Worm (Caenorhabditis elegans) whole organism, midembryonic: Measurements from ENCODE around the gene B0361.9.

Experiments
- T22C8.4 ChIP-seq: fragments of 200-800 bp; sonication (Bioruptor generic); IDR thresholded peaks from 2 replicates; pipeline ENCODE4 v1.3.6; 2022; ENCODE audit warnings: missing genetic modification characterization, missing compliant biosample characterization
- cog-1 ChIP-seq: sonication (generic microtip); optimal IDR thresholded peaks from 2 replicates; lab custom pipeline; 2016; ENCODE audit warnings: missing genetic modification characterization, missing compliant biosample characterization
- flt-1 ChIP-seq: fragments of 200-800 bp; sonication (Bioruptor generic); IDR thresholded peaks from 2 replicates; pipeline ENCODE4 v1.3.6; 2022; ENCODE audit warnings: missing genetic modification characterization, missing compliant biosample characterization
- klf-2 ChIP-seq: fragments of 200-800 bp; sonication (Bioruptor generic); conservative IDR thresholded peaks from 2 replicates; pipeline ENCODE4 v1.3.6; 2022; ENCODE audit warnings: missing genetic modification reagents, missing genetic modification characterization, missing compliant biosample characterization
- med-1 ChIP-seq: sonication (generic microtip); optimal IDR thresholded peaks from 2 replicates; lab custom pipeline; 2017; ENCODE audit warnings: missing genetic modification characterization, mild to moderate bottlenecking, missing compliant biosample characterization, antibody characterized with exemption, missing genetic modification reagents; ENCODE audit not compliant: insufficient read depth
- ref-1 ChIP-seq: fragments of 200-800 bp; sonication (Bioruptor generic); conservative IDR thresholded peaks from 2 replicates; pipeline ENCODE4 v1.3.6; 2022; ENCODE audit warnings: missing genetic modification reagents, missing genetic modification characterization, missing compliant biosample characterization
- tab-1 ChIP-seq: fragments of 200-800 bp; sonication (Bioruptor generic); IDR thresholded peaks from 2 replicates; pipeline ENCODE4 v1.3.6; 2022; ENCODE audit warnings: missing genetic modification characterization, missing compliant biosample characterization
- ztf-23 ChIP-seq: fragments of 200-800 bp; sonication (Bioruptor generic); IDR thresholded peaks from 2 replicates; pipeline ENCODE4 v1.3.6; 2022; ENCODE audit warnings: missing genetic modification reagents, missing genetic modification characterization, missing compliant biosample characterization
- ztf-29 ChIP-seq: fragments of 200-800 bp; sonication (Bioruptor generic); IDR thresholded peaks from 2 replicates; pipeline ENCODE4 v1.3.6; 2022; ENCODE audit warnings: missing genetic modification reagents, missing genetic modification characterization, missing compliant biosample characterization

Gene B0361.9

ce11 chrIII:7299466-7299865, at the start of gene B0361.9, which contains the start of gene B0361.14:
TSS of gene B0361.9 (minus strand) at chrIII:7299631.
TSS of gene B0361.14 (minus strand) at chrIII:7299531.
- TF ChIP-seq T22C8.4 (no peak), tab-1 (GFP tag; lab: Robert Waterston, UW) (no peak), ztf-23 (no peak), flt-1 (GFP tag; lab: Robert Waterston, UW) (no peak), klf-2 (GFP tag; lab: Robert Waterston, UW) (no peak), cog-1 (tag; lab: Kevin White, UChicago) (no peak), ref-1 (GFP tag; lab: Robert Waterston, UW) (no peak), med-1 (GFP tag; lab: Kevin White, UChicago) (no peak), ztf-29 (GFP tag; lab: Robert Waterston, UW) (no peak)

- TF ChIP-seq flt-1 (GFP tag; lab: Robert Waterston, UW): no peak
- TF ChIP-seq ref-1 (GFP tag; lab: Robert Waterston, UW): no peak
- no peak for TF ChIP-seq ztf-23
- TF ChIP-seq T22C8.4: no peak
- TF ChIP-seq ztf-29 (GFP tag; lab: Robert Waterston, UW): no peak
- TF ChIP-seq tab-1 (GFP tag; lab: Robert Waterston, UW): no peak
- TF ChIP-seq med-1 (GFP tag; lab: Kevin White, UChicago): no peak
- no peak for TF ChIP-seq klf-2 (GFP tag; lab: Robert Waterston, UW)
- TF ChIP-seq cog-1 (tag; lab: Kevin White, UChicago): no peak
These were observed 49.6 kb upstream of the B0361.9 start, which contains the start of gene gos-28 for ce11 chrIII:7349075-7349474. TSS of gene gos-28 (minus strand) at chrIII:7349175.

ce11 chrIII:7347049-7347448, 47.6 kb upstream of the B0361.9 start, which contains the start of gene F08F8.7:
TSS of gene F08F8.7 (minus strand) at chrIII:7347149.
- TF ChIP-seq med-1 (GFP tag; lab: Kevin White, UChicago) (no peak), tab-1 (GFP tag; lab: Robert Waterston, UW) (no peak), ref-1 (GFP tag; lab: Robert Waterston, UW) (no peak), klf-2 (GFP tag; lab: Robert Waterston, UW) (no peak), T22C8.4 (no peak)

- TF ChIP-seq tab-1 (GFP tag; lab: Robert Waterston, UW): no peak
- TF ChIP-seq T22C8.4: no peak
- TF ChIP-seq med-1 (GFP tag; lab: Kevin White, UChicago): no peak
- TF ChIP-seq klf-2 (GFP tag; lab: Robert Waterston, UW): no peak
These were observed 44.0 kb upstream of the B0361.9 start, which contains the start of gene F08F8.6 for ce11 chrIII:7343389-7343788. TSS of gene F08F8.6 (plus strand) at chrIII:7343689.

- TF ChIP-seq T22C8.4: no peak
- TF ChIP-seq cog-1 (tag; lab: Kevin White, UChicago): no peak
- TF ChIP-seq flt-1 (GFP tag; lab: Robert Waterston, UW): no peak
- no peak for TF ChIP-seq klf-2 (GFP tag; lab: Robert Waterston, UW)
- no peak for TF ChIP-seq med-1 (GFP tag; lab: Kevin White, UChicago)
- TF ChIP-seq ztf-29 (GFP tag; lab: Robert Waterston, UW): no peak
- TF ChIP-seq tab-1 (GFP tag; lab: Robert Waterston, UW): no peak
- no peak for TF ChIP-seq ref-1 (GFP tag; lab: Robert Waterston, UW)
- no peak for TF ChIP-seq ztf-23
These were observed 39.7 kb upstream of the B0361.9 start for ce11 chrIII:7339138-7339537.

ce11 chrIII:7338693-7339092, 39.3 kb upstream of the B0361.9 start, which contains the start of gene kap-1:
TSS of gene kap-1 (plus strand) at chrIII:7338835.
- TF ChIP-seq med-1 (GFP tag; lab: Kevin White, UChicago) (no peak), flt-1 (GFP tag; lab: Robert Waterston, UW) (no peak), cog-1 (tag; lab: Kevin White, UChicago) (no peak), T22C8.4 (no peak), ztf-29 (GFP tag; lab: Robert Waterston, UW) (no peak), tab-1 (GFP tag; lab: Robert Waterston, UW) (no peak), ztf-23 (no peak), ref-1 (GFP tag; lab: Robert Waterston, UW) (no peak), klf-2 (GFP tag; lab: Robert Waterston, UW) (no peak)

ce11 chrIII:7338009-7338408, 38.6 kb upstream of the B0361.9 start:
- TF ChIP-seq cog-1 (tag; lab: Kevin White, UChicago) (no peak), med-1 (GFP tag; lab: Kevin White, UChicago) (no peak), T22C8.4 (no peak), ztf-29 (GFP tag; lab: Robert Waterston, UW) (no peak)

ce11 chrIII:7336214-7336613, 36.8 kb upstream of the B0361.9 start, which contains the start of gene gsp-2:
TSS of gene gsp-2 (plus strand) at chrIII:7336587.
- TF ChIP-seq T22C8.4: no peak
- TF ChIP-seq flt-1 (GFP tag; lab: Robert Waterston, UW): peak; percentile 63
- no peak for TF ChIP-seq ztf-23
- TF ChIP-seq klf-2 (GFP tag; lab: Robert Waterston, UW): no peak
- no peak for TF ChIP-seq tab-1 (GFP tag; lab: Robert Waterston, UW)
- no peak for TF ChIP-seq ztf-29 (GFP tag; lab: Robert Waterston, UW)
- TF ChIP-seq cog-1 (tag; lab: Kevin White, UChicago): no peak
- no peak for TF ChIP-seq ref-1 (GFP tag; lab: Robert Waterston, UW)

- TF ChIP-seq ztf-23 (peak; percentile 65; the same call in 1 of the 2 replicates), ztf-29 (GFP tag; lab: Robert Waterston, UW) (no peak), tab-1 (GFP tag; lab: Robert Waterston, UW) (no peak)
These were observed 35.8 kb upstream of the B0361.9 start, which contains the start of gene F56C9.10 for ce11 chrIII:7335220-7335619. TSS of gene F56C9.10 (minus strand) at chrIII:7335316.
